Worm (Caenorhabditis elegans) whole organism, late embryonic: ENCODE results near the gene math-24.

Experiments
- F13H6.1 ChIP-seq: sonication (generic microtip); optimal IDR thresholded peaks from 2 replicates; lab custom pipeline; 2016; ENCODE audit warnings: missing genetic modification characterization, missing compliant biosample characterization
- ahr-1 ChIP-seq: sonication (generic microtip); optimal IDR thresholded peaks from 2 replicates; lab custom pipeline; 2016; ENCODE audit warnings: missing genetic modification characterization, missing compliant biosample characterization
- ceh-19 ChIP-seq: fragments of 200-800 bp; sonication (Bioruptor generic); optimal IDR thresholded peaks from 2 replicates; lab custom pipeline; 2018; ENCODE audit warnings: mild to moderate bottlenecking, missing genetic modification characterization, missing compliant biosample characterization
- ceh-22 ChIP-seq: sonication (generic microtip); optimal IDR thresholded peaks from 2 replicates; lab custom pipeline; 2017; ENCODE audit warnings: missing biosample characterization, missing genetic modification characterization
- ets-4 ChIP-seq: sonication (generic microtip); optimal IDR thresholded peaks from 2 replicates; lab custom pipeline; 2016; ENCODE audit warnings: missing genetic modification characterization, missing compliant biosample characterization
- fkh-10 ChIP-seq: fragments of 150-350 bp; optimal IDR thresholded peaks from 2 replicates; lab custom pipeline; 2014; ENCODE audit warnings: missing biosample characterization, missing genetic modification reagents, missing genetic modification characterization
- hlh-15 ChIP-seq: sonication (generic microtip); optimal IDR thresholded peaks from 2 replicates; lab custom pipeline; 2016; ENCODE audit warnings: missing genetic modification characterization, missing compliant biosample characterization
- nfya-1 ChIP-seq: sonication (generic microtip); optimal IDR thresholded peaks from 2 replicates; lab custom pipeline; 2017; ENCODE audit warnings: missing genetic modification characterization, mild to moderate bottlenecking, missing compliant biosample characterization, antibody characterized with exemption, moderate library complexity
- nhr-11 ChIP-seq: fragments of 150-350 bp; optimal IDR thresholded peaks from 2 replicates; lab custom pipeline; 2014; ENCODE audit warnings: missing biosample characterization, missing genetic modification characterization
- pros-1 ChIP-seq: fragments of 150-350 bp; optimal IDR thresholded peaks from 2 replicates; lab custom pipeline; 2014; ENCODE audit warnings: missing biosample characterization, missing genetic modification reagents, missing genetic modification characterization
- ztf-16 ChIP-seq: sonication (generic microtip); optimal IDR thresholded peaks from 2 replicates; lab custom pipeline; 2017; ENCODE audit warnings: missing genetic modification characterization, missing compliant biosample characterization

ce11 chrII:1893912-1894311 lies 6.1 kb upstream of the math-24 start, which contains the start of gene C16C4.1:
- no peak for TF ChIP-seq nfya-1
- TF ChIP-seq fkh-10 (GFP tag; lab: Kevin White, UChicago): no peak
- TF ChIP-seq hlh-15 (tag; lab: Kevin White, UChicago): no peak
- TF ChIP-seq ceh-22 (tag; lab: Kevin White, UChicago): no peak
- no peak for TF ChIP-seq F13H6.1 (tag; lab: Kevin White, UChicago)
- TF ChIP-seq ets-4: no peak
- TF ChIP-seq ahr-1: no peak
- TF ChIP-seq ztf-16 (tag; lab: Kevin White, UChicago): no peak
- TF ChIP-seq nhr-11 (tag; lab: Kevin White, UChicago): no peak
- no peak for TF ChIP-seq ceh-19 (GFP tag; lab: Kevin White, UChicago)
- no peak for TF ChIP-seq pros-1
